Worm (Caenorhabditis elegans) whole organism, L3 larva: ENCODE results near the gene acr-7.

ENCODE experiments used
- ceh-82 ChIP-seq: fragments of 150-350 bp; optimal IDR thresholded peaks from 2 replicates; lab custom pipeline; 2014; ENCODE audit warnings: missing biosample characterization, missing genetic modification characterization
- fos-1 ChIP-seq: fragments of 150-350 bp; optimal IDR thresholded peaks from 2 replicates; lab custom pipeline; 2014; ENCODE audit warnings: missing biosample characterization, missing genetic modification characterization
- hmg-11 ChIP-seq: sonication (generic microtip); optimal IDR thresholded peaks from 2 replicates; lab custom pipeline; 2016; ENCODE audit warnings: missing genetic modification characterization, missing compliant biosample characterization
- lin-15B ChIP-seq: fragments of 150-350 bp; optimal IDR thresholded peaks from 2 replicates; lab custom pipeline; 2014; ENCODE audit warnings: missing biosample characterization, missing genetic modification characterization
- lin-39 ChIP-seq: fragments of 150-350 bp; optimal IDR thresholded peaks from 2 replicates; lab custom pipeline; 2018; ENCODE audit warnings: missing biosample characterization, missing genetic modification reagents, missing genetic modification characterization
- nhr-237 ChIP-seq: fragments of 150-350 bp; optimal IDR thresholded peaks from 2 replicates; lab custom pipeline; 2014; ENCODE audit warnings: missing biosample characterization, missing genetic modification characterization
- pha-4 ChIP-seq: fragments of 150-350 bp; optimal IDR thresholded peaks from 2 replicates; lab custom pipeline; 2014; ENCODE audit warnings: missing biosample characterization, missing genetic modification reagents, missing genetic modification characterization
- zag-1 ChIP-seq: fragments of 150-350 bp; optimal IDR thresholded peaks from 2 replicates; lab custom pipeline; 2014; ENCODE audit warnings: missing biosample characterization, missing genetic modification characterization

- TF ChIP-seq ceh-82 (tag; lab: Kevin White, UChicago) (no peak), nhr-237 (no peak), lin-15B (tag; lab: Kevin White, UChicago) (no peak), fos-1 (tag; lab: Kevin White, UChicago) (no peak), hmg-11 (tag; lab: Kevin White, UChicago) (no peak), zag-1 (tag; lab: Kevin White, UChicago) (no peak), pha-4 (tag; lab: Kevin White, UChicago) (no peak), lin-39 (tag; lab: Kevin White, UChicago) (no peak)
Measured at ce11 chrII:7870062-7870461, 20.5 kb upstream of the acr-7 start, which contains the start of gene ztf-17.
